Fruit fly (Drosophila melanogaster) whole organism, pupa: ENCODE measurements around the gene opa.

Experiments
- CG10348 ChIP-seq: fragments of 200-800 bp; sonication (Bioruptor generic); IDR thresholded peaks from 2 replicates; pipeline ENCODE4 v1.3.6; 2022; ENCODE audit warnings: missing biosample characterization, missing genetic modification characterization
- CG12605 ChIP-seq: fragments of 200-800 bp; sonication (Bioruptor generic); IDR thresholded peaks from 2 replicates; pipeline ENCODE4 v1.3.6; 2022; ENCODE audit warnings: missing biosample characterization, missing genetic modification characterization
- CG14655 ChIP-seq: fragments of 200-800 bp; sonication (Bioruptor generic); optimal IDR thresholded peaks from 3 replicates; lab custom pipeline; 2017; ENCODE audit warnings: mild to moderate bottlenecking, missing biosample characterization, missing genetic modification reagents, missing genetic modification characterization
- CG15710 ChIP-seq: fragments of 200-800 bp; sonication (Bioruptor generic); optimal IDR thresholded peaks from 2 replicates; lab custom pipeline; 2018; ENCODE audit warnings: missing biosample characterization, mild to moderate bottlenecking, missing genetic modification characterization, moderate library complexity
- CG17806 ChIP-seq: fragments of 200-800 bp; sonication (Bioruptor generic); optimal IDR thresholded peaks from 2 replicates; lab custom pipeline; 2018; ENCODE audit warnings: missing biosample characterization, mild to moderate bottlenecking, missing genetic modification characterization, moderate library complexity
- CG34367 ChIP-seq: fragments of 200-800 bp; sonication (Bioruptor generic); optimal IDR thresholded peaks from 2 replicates; lab custom pipeline; 2018; ENCODE audit warnings: missing biosample characterization, mild to moderate bottlenecking, missing genetic modification characterization
- CG4496 ChIP-seq: fragments of 200-800 bp; sonication (Bioruptor generic); IDR thresholded peaks from 3 replicates; pipeline ENCODE4 v1.3.6; 2022; ENCODE audit warnings: missing biosample characterization, missing genetic modification characterization
- CG8301 ChIP-seq: fragments of 200-800 bp; sonication (Bioruptor generic); optimal IDR thresholded peaks from 2 replicates; lab custom pipeline; 2018; ENCODE audit warnings: missing biosample characterization, mild to moderate bottlenecking, missing genetic modification characterization
- CG9948 ChIP-seq: fragments of 200-800 bp; sonication (Bioruptor generic); optimal IDR thresholded peaks from 2 replicates; lab custom pipeline; 2018; ENCODE audit warnings: missing biosample characterization, mild to moderate bottlenecking, missing genetic modification characterization, moderate library complexity
- EcR ChIP-seq: fragments of 200-800 bp; sonication (Bioruptor generic); optimal IDR thresholded peaks from 3 replicates; lab custom pipeline; 2019; ENCODE audit warnings: missing biosample characterization, missing genetic modification characterization, mild to moderate bottlenecking, moderate library complexity, missing genetic modification reagents
- Pif1B ChIP-seq: fragments of 200-800 bp; sonication (Bioruptor generic); optimal IDR thresholded peaks from 3 replicates; lab custom pipeline; 2016; ENCODE audit warnings: missing biosample characterization, missing genetic modification characterization

DNA sequence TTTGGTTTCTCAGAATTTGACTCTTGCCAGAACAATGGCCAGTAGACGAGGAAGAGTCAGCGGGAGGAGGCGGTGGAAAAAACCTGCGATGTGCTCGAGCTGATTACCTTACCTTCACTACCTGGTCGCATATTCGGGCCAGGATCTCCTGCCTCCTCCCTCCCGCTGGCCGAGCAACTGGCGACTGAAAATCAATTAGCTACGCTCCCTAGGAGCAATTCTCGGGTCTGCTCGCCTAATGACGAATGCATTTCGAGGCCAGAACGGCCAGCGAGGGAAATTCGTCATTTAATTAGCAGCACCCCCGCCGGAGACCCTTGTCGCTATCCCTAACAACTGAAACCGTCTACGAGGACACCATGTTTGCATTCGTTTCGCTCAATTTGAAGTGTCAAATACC lies 5.4 kb downstream of the opa start:
- TF ChIP-seq CG4496 (GFP tag; lab: Robert Waterston, UW) (no peak), Pif1B (no peak), CG8301 (tag; lab: Kevin White, UChicago) (no peak), CG15710 (tag; lab: Kevin White, UChicago) (no peak), EcR (GFP tag; lab: Kevin White, UChicago) (no peak), CG17806 (no peak), CG12605 (GFP tag; lab: Robert Waterston, UW) (no peak), CG9948 (tag; lab: Kevin White, UChicago) (no peak), CG34367 (tag; lab: Kevin White, UChicago) (no peak), CG10348 (GFP tag; lab: Robert Waterston, UW) (no peak), CG14655 (no peak)
